Worm (Caenorhabditis elegans) whole organism, early embryonic: ENCODE results near the gene C04E7.1.
"Not testable (repeated sequence)": the region's sequence is repeated elsewhere in the genome, so short reads cannot be mapped to it uniquely, and the experiment has no call there.

Experiments used
- B0310.2 ChIP-seq: sonication (generic microtip); optimal IDR thresholded peaks from 2 replicates; lab custom pipeline; 2016; ENCODE audit warnings: mild to moderate bottlenecking, missing genetic modification characterization, missing compliant biosample characterization
- F13C5.2 ChIP-seq: sonication (generic microtip); optimal IDR thresholded peaks from 2 replicates; lab custom pipeline; 2017; ENCODE audit warnings: mild to moderate bottlenecking, missing genetic modification characterization, inconsistent platforms, missing compliant biosample characterization
- aly-1 ChIP-seq: sonication (generic microtip); optimal IDR thresholded peaks from 2 replicates; lab custom pipeline; 2016; ENCODE audit warnings: missing genetic modification characterization, missing compliant biosample characterization
- ama-1 ChIP-seq: fragments of 150-350 bp; optimal IDR thresholded peaks from 2 replicates; lab custom pipeline; 2014
- ceh-13 ChIP-seq: fragments of 200-800 bp; sonication (Bioruptor generic); optimal IDR thresholded peaks from 2 replicates; lab custom pipeline; 2018; ENCODE audit warnings: mild to moderate bottlenecking, missing genetic modification characterization, missing compliant biosample characterization
- ceh-36 ChIP-seq: sonication (generic microtip); optimal IDR thresholded peaks from 2 replicates; lab custom pipeline; 2016; ENCODE audit warnings: missing genetic modification characterization, inconsistent platforms, missing compliant biosample characterization
- ets-7 ChIP-seq: sonication (generic microtip); optimal IDR thresholded peaks from 2 replicates; lab custom pipeline; 2016; ENCODE audit warnings: missing genotype, missing genetic modification characterization, missing compliant biosample characterization
- flt-1 ChIP-seq: fragments of 200-800 bp; sonication (Bioruptor generic); IDR thresholded peaks from 2 replicates; pipeline ENCODE4 v1.3.6; 2022; ENCODE audit warnings: missing genetic modification characterization, missing compliant biosample characterization
- hmbx-1 ChIP-seq: sonication (generic microtip); optimal IDR thresholded peaks from 2 replicates; lab custom pipeline; 2016; ENCODE audit warnings: mild to moderate bottlenecking, missing genetic modification characterization, missing compliant biosample characterization
- hmg-4 ChIP-seq: fragments of 200-800 bp; sonication (Bioruptor generic); optimal IDR thresholded peaks from 2 replicates; lab custom pipeline; 2018; ENCODE audit warnings: mild to moderate bottlenecking, missing genetic modification characterization, missing compliant biosample characterization
- hnd-1 ChIP-seq: sonication (generic microtip); optimal IDR thresholded peaks from 2 replicates; lab custom pipeline; 2016; ENCODE audit warnings: missing genetic modification characterization, missing compliant biosample characterization
- pes-1 ChIP-seq: fragments of 200-800 bp; sonication (Bioruptor generic); IDR thresholded peaks from 2 replicates; pipeline ENCODE4 v1.3.6; 2022; ENCODE audit warnings: missing genetic modification reagents, missing genetic modification characterization, missing compliant biosample characterization
- scrt-1 ChIP-seq: fragments of 200-800 bp; sonication (Bioruptor generic); IDR thresholded peaks from 2 replicates; pipeline ENCODE4 v1.3.6; 2022; ENCODE audit warnings: missing genetic modification characterization, missing compliant biosample characterization
- sea-1 ChIP-seq: fragments of 200-800 bp; sonication (Bioruptor generic); conservative IDR thresholded peaks from 2 replicates; pipeline ENCODE4 v1.3.6; 2022; ENCODE audit warnings: missing genetic modification characterization, missing compliant biosample characterization
- tbx-11 ChIP-seq: fragments of 200-800 bp; sonication (Bioruptor generic); IDR thresholded peaks from 2 replicates; pipeline ENCODE4 v1.3.6; 2022; ENCODE audit warnings: missing genetic modification characterization, missing compliant biosample characterization
- tbx-37 ChIP-seq: fragments of 200-800 bp; sonication (Bioruptor generic); conservative IDR thresholded peaks from 2 replicates; pipeline ENCODE4 v1.3.6; 2022; ENCODE audit warnings: missing genetic modification reagents, missing genetic modification characterization, missing compliant biosample characterization
- tra-4 ChIP-seq: sonication (generic microtip); optimal IDR thresholded peaks from 2 replicates; lab custom pipeline; 2017; ENCODE audit warnings: missing genetic modification characterization, missing compliant biosample characterization

C04E7.1 gene

ce11 chrX:357792-358191 is at the start of gene C04E7.1:
Gene C04E7.1 (plus strand): TSS chrX:358092.
- TF ChIP-seq aly-1 (tag; lab: Kevin White, UChicago): no peak
- TF ChIP-seq tbx-11 (GFP tag; lab: Robert Waterston, UW): no peak
- TF ChIP-seq F13C5.2 (tag; lab: Kevin White, UChicago): no peak
- no peak for TF ChIP-seq pes-1 (GFP tag; lab: Robert Waterston, UW)
- no peak for TF ChIP-seq flt-1

ce11 chrX:309076-309475 is 48.8 kb upstream of the C04E7.1 start:
- no peak for TF ChIP-seq flt-1
- TF ChIP-seq ceh-36 (tag; lab: Kevin White, UChicago): no peak
- TF ChIP-seq ets-7 (tag; lab: Kevin White, UChicago): no peak
- TF ChIP-seq tra-4: no peak
- TF ChIP-seq hmg-4: no peak
- TF ChIP-seq ama-1 (lab: Kevin White, UChicago): no peak
- TF ChIP-seq scrt-1: no peak
- TF ChIP-seq hnd-1 (tag; lab: Kevin White, UChicago): no peak
- no peak for TF ChIP-seq hmbx-1 (tag; lab: Kevin White, UChicago)
- TF ChIP-seq pes-1 (GFP tag; lab: Robert Waterston, UW): no peak
- no peak for TF ChIP-seq sea-1 (GFP tag; lab: Robert Waterston, UW)
- no peak for TF ChIP-seq tbx-11 (GFP tag; lab: Robert Waterston, UW)
- TF ChIP-seq B0310.2 (tag; lab: Kevin White, UChicago): no peak
- TF ChIP-seq ceh-13: no peak
- TF ChIP-seq aly-1 (tag; lab: Kevin White, UChicago): no peak
- no peak for TF ChIP-seq F13C5.2 (tag; lab: Kevin White, UChicago)
- no peak for TF ChIP-seq tbx-37 (GFP tag; lab: Robert Waterston, UW)

ce11 chrX:311211-311610 is 46.7 kb upstream of the C04E7.1 start, which contains the start of gene nlp-64:
Gene nlp-64 (minus strand): TSS chrX:311311.
- TF ChIP-seq aly-1 (tag; lab: Kevin White, UChicago): no peak
- TF ChIP-seq tra-4: no peak
- TF ChIP-seq tbx-11 (GFP tag; lab: Robert Waterston, UW): no peak
- no peak for TF ChIP-seq flt-1
- TF ChIP-seq hmg-4: no peak
- TF ChIP-seq F13C5.2 (tag; lab: Kevin White, UChicago): no peak
- TF ChIP-seq ceh-36 (tag; lab: Kevin White, UChicago): no peak
- TF ChIP-seq ceh-13: no peak
- no peak for TF ChIP-seq B0310.2 (tag; lab: Kevin White, UChicago)
- no peak for TF ChIP-seq ets-7 (tag; lab: Kevin White, UChicago)
- TF ChIP-seq tbx-37 (GFP tag; lab: Robert Waterston, UW): no peak
- TF ChIP-seq scrt-1: no peak

ce11 chrX:312238-312637 is 45.7 kb upstream of the C04E7.1 start:
- TF ChIP-seq B0310.2 (tag; lab: Kevin White, UChicago): no peak
- no peak for TF ChIP-seq sea-1 (GFP tag; lab: Robert Waterston, UW)
- no peak for TF ChIP-seq flt-1
- TF ChIP-seq tbx-37 (GFP tag; lab: Robert Waterston, UW): no peak
- no peak for TF ChIP-seq tbx-11 (GFP tag; lab: Robert Waterston, UW)
- no peak for TF ChIP-seq ets-7 (tag; lab: Kevin White, UChicago)
- no peak for TF ChIP-seq hmbx-1 (tag; lab: Kevin White, UChicago)
- no peak for TF ChIP-seq hmg-4
- TF ChIP-seq aly-1 (tag; lab: Kevin White, UChicago): no peak
- no peak for TF ChIP-seq scrt-1
- TF ChIP-seq F13C5.2 (tag; lab: Kevin White, UChicago): no peak
- no peak for TF ChIP-seq hnd-1 (tag; lab: Kevin White, UChicago)
- no peak for TF ChIP-seq pes-1 (GFP tag; lab: Robert Waterston, UW)
- no peak for TF ChIP-seq tra-4
- no peak for TF ChIP-seq ceh-13
- no peak for TF ChIP-seq ama-1 (lab: Kevin White, UChicago)
- TF ChIP-seq ceh-36 (tag; lab: Kevin White, UChicago): no peak

- TF ChIP-seq pes-1 (GFP tag; lab: Robert Waterston, UW) (no peak), aly-1 (tag; lab: Kevin White, UChicago) (no peak), hnd-1 (tag; lab: Kevin White, UChicago) (no peak), ama-1 (lab: Kevin White, UChicago) (no peak), ceh-36 (tag; lab: Kevin White, UChicago) (no peak), ceh-13 (no peak), hmg-4 (no peak), tbx-37 (GFP tag; lab: Robert Waterston, UW) (no peak), tbx-11 (GFP tag; lab: Robert Waterston, UW) (no peak)
These were observed 45.0 kb upstream of the C04E7.1 start, which contains the start of gene M02E1.4 for ce11 chrX:312908-313307. Gene M02E1.4 (plus strand): TSS chrX:313274.

- TF ChIP-seq F13C5.2, aly-1, hmbx-1 (tag; lab: Kevin White, UChicago): not testable (repeated sequence)
These were observed 35.7 kb upstream of the C04E7.1 start, which contains the start of gene M02E1.3 for ce11 chrX:322223-322622. Gene M02E1.3 (plus strand): TSS chrX:322523.

- TF ChIP-seq scrt-1 (no peak), tbx-11 (GFP tag; lab: Robert Waterston, UW) (no peak), hnd-1 (tag; lab: Kevin White, UChicago) (no peak), pes-1 (GFP tag; lab: Robert Waterston, UW) (no peak), flt-1 (no peak), ceh-36 (tag; lab: Kevin White, UChicago) (no peak)
These were observed 33.9 kb upstream of the C04E7.1 start for ce11 chrX:324021-324420.

- TF ChIP-seq F13C5.2 (tag; lab: Kevin White, UChicago): peak; percentile 2
- no peak for TF ChIP-seq B0310.2 (tag; lab: Kevin White, UChicago)
- no peak for TF ChIP-seq scrt-1
These were observed 32.2 kb upstream of the C04E7.1 start, which contains the start of gene M02E1.1 for ce11 chrX:325597-326161. Gene M02E1.1 (plus strand): TSS chrX:326111.
